Fruit fly (Drosophila melanogaster) whole organism, embryonic: Measurements from ENCODE around the gene CG14024.

Experiments used
- Abd-B ChIP-seq: fragments of 200-800 bp; sonication (Bioruptor generic); optimal IDR thresholded peaks from 2 replicates; lab custom pipeline; 2018; ENCODE audit warnings: missing biosample characterization, mild to moderate bottlenecking, missing genetic modification characterization, moderate library complexity
- Aef1 ChIP-seq: fragments of 200-800 bp; sonication (Bioruptor generic); IDR thresholded peaks from 3 replicates; pipeline ENCODE4 v1.3.6; 2022; ENCODE audit warnings: missing biosample characterization, missing genetic modification characterization
- Atf-2 ChIP-seq: fragments of 200-800 bp; sonication (Bioruptor generic); optimal IDR thresholded peaks from 2 replicates; lab custom pipeline; 2016; ENCODE audit warnings: missing biosample characterization, missing genetic modification characterization
- Blimp-1 ChIP-seq: fragments of 200-800 bp; sonication (Bioruptor generic); optimal IDR thresholded peaks from 3 replicates; lab custom pipeline; 2018; ENCODE audit warnings: missing biosample characterization, missing genetic modification characterization, mild to moderate bottlenecking, moderate library complexity, missing genetic modification reagents
- CG13123 ChIP-seq: fragments of 200-800 bp; sonication (Bioruptor generic); optimal IDR thresholded peaks from 2 replicates; lab custom pipeline; 2016; ENCODE audit warnings: missing biosample characterization, missing genetic modification characterization
- CG1529 ChIP-seq: fragments of 200-800 bp; sonication (Bioruptor generic); optimal IDR thresholded peaks from 3 replicates; lab custom pipeline; 2018; ENCODE audit warnings: missing biosample characterization, missing genetic modification characterization
- CG18476 ChIP-seq: fragments of 200-800 bp; sonication (Bioruptor generic); optimal IDR thresholded peaks from 2 replicates; lab custom pipeline; 2016; ENCODE audit warnings: missing biosample characterization, mild to moderate bottlenecking, missing genetic modification characterization
- CG31441 ChIP-seq: fragments of 200-800 bp; sonication (Bioruptor generic); IDR thresholded peaks from 2 replicates; pipeline ENCODE4 v1.3.6; 2022; ENCODE audit warnings: missing biosample characterization, missing genetic modification characterization
- CG32772 ChIP-seq: fragments of 200-800 bp; sonication (Bioruptor generic); IDR thresholded peaks from 2 replicates; pipeline ENCODE4 v1.3.6; 2022; ENCODE audit warnings: missing biosample characterization, missing genetic modification characterization
- CG5180 ChIP-seq: fragments of 200-800 bp; sonication (Bioruptor generic); optimal IDR thresholded peaks from 3 replicates; lab custom pipeline; 2017; ENCODE audit warnings: missing biosample characterization, missing genetic modification characterization, mild to moderate bottlenecking, moderate library complexity, missing genetic modification reagents
- CG6791 ChIP-seq: fragments of 200-800 bp; sonication (Bioruptor generic); IDR thresholded peaks from 3 replicates; pipeline ENCODE4 v1.3.6; 2022; ENCODE audit warnings: missing biosample characterization, missing genetic modification characterization; ENCODE audit not compliant: partially characterized antibody
- CG7372 ChIP-seq: fragments of 200-800 bp; sonication (Bioruptor generic); IDR thresholded peaks from 2 replicates; pipeline ENCODE4 v1.3.6; 2022; ENCODE audit warnings: missing biosample characterization, missing genetic modification characterization
- CG7556 ChIP-seq: fragments of 200-800 bp; sonication (Bioruptor generic); optimal IDR thresholded peaks from 2 replicates; lab custom pipeline; 2017; ENCODE audit warnings: missing biosample characterization, mild to moderate bottlenecking, missing genetic modification characterization
- CG8359 ChIP-seq: fragments of 200-800 bp; sonication (Bioruptor generic); optimal IDR thresholded peaks from 2 replicates; lab custom pipeline; 2017; ENCODE audit warnings: missing biosample characterization, mild to moderate bottlenecking, missing genetic modification characterization, borderline replicate concordance
- CG9932 ChIP-seq: fragments of 200-800 bp; sonication (Bioruptor generic); IDR thresholded peaks from 2 replicates; pipeline ENCODE4 v1.3.6; 2022; ENCODE audit warnings: missing biosample characterization, missing genetic modification characterization
- CHES-1-like ChIP-seq: fragments of 200-800 bp; sonication (Bioruptor generic); optimal IDR thresholded peaks from 2 replicates; lab custom pipeline; 2016; ENCODE audit warnings: missing biosample characterization, missing genetic modification characterization
- Camta ChIP-seq: fragments of 200-800 bp; sonication (Bioruptor generic); optimal IDR thresholded peaks from 2 replicates; lab custom pipeline; 2016; ENCODE audit warnings: missing biosample characterization, missing genetic modification characterization
- CoRest ChIP-seq: fragments of 200-800 bp; sonication (Bioruptor generic); optimal IDR thresholded peaks from 3 replicates; lab custom pipeline; 2018; ENCODE audit warnings: missing biosample characterization, mild to moderate bottlenecking, missing genetic modification characterization, moderate library complexity
- Hr78 ChIP-seq, 2 experiments: fragments of 200-800 bp in 1 of 2; fragments of >200 bp in 1 of 2; sonication (Bioruptor generic) in 1 of 2; optimal IDR thresholded peaks; 2 replicates each; lab custom pipeline; 2017 to 2019; ENCODE audit warnings: missing biosample characterization in 2 of 2, missing genetic modification characterization in 2 of 2, mild to moderate bottlenecking in 1 of 2, moderate library complexity in 1 of 2
- Med ChIP-seq: fragments of 200-800 bp; sonication (Bioruptor generic); peaks from one replicate; lab custom pipeline; 2016; ENCODE audit warnings: missing biosample characterization, missing genetic modification characterization, mild to moderate bottlenecking, inconsistent platforms, moderate library complexity
- Nf-YB ChIP-seq: fragments of 200-800 bp; sonication (Bioruptor generic); optimal IDR thresholded peaks from 3 replicates; lab custom pipeline; 2019; ENCODE audit warnings: missing biosample characterization, mild to moderate bottlenecking, missing genetic modification characterization, moderate library complexity
- Pdp1 ChIP-seq, 2 experiments: fragments of 200-800 bp; sonication (Bioruptor generic); optimal IDR thresholded peaks; 3 replicates each; lab custom pipeline; 2016; ENCODE audit warnings: missing biosample characterization in 2 of 2, missing genetic modification characterization in 2 of 2, mild to moderate bottlenecking in 1 of 2, moderate library complexity in 1 of 2
- Rfx ChIP-seq: fragments of 200-800 bp; sonication (Bioruptor generic); IDR thresholded peaks from 2 replicates; pipeline ENCODE4 v1.3.6; 2022; ENCODE audit warnings: missing biosample characterization, missing genetic modification characterization
- Six4 ChIP-seq: fragments of 200-800 bp; sonication (Bioruptor generic); optimal IDR thresholded peaks from 2 replicates; lab custom pipeline; 2016; ENCODE audit warnings: missing biosample characterization, missing genetic modification characterization
- ab ChIP-seq: fragments of 200-800 bp; sonication (Bioruptor generic); optimal IDR thresholded peaks from 2 replicates; lab custom pipeline; 2016; ENCODE audit warnings: missing biosample characterization, missing genetic modification characterization
- cg ChIP-seq: fragments of 200-800 bp; sonication (Bioruptor generic); optimal IDR thresholded peaks from 3 replicates; lab custom pipeline; 2019; ENCODE audit warnings: missing biosample characterization, mild to moderate bottlenecking, missing genetic modification characterization, moderate library complexity
- corto ChIP-seq: fragments of 200-800 bp; sonication (Bioruptor generic); optimal IDR thresholded peaks from 2 replicates; lab custom pipeline; 2016; ENCODE audit warnings: missing biosample characterization, mild to moderate bottlenecking, missing genetic modification characterization, moderate library complexity
- ewg ChIP-seq: fragments of 200-800 bp; sonication (Bioruptor generic); optimal IDR thresholded peaks from 3 replicates; lab custom pipeline; 2017; ENCODE audit warnings: mild to moderate bottlenecking, missing biosample characterization, missing genetic modification reagents, missing genetic modification characterization
- fd96Cb ChIP-seq: fragments of 200-800 bp; sonication (Bioruptor generic); optimal IDR thresholded peaks from 2 replicates; lab custom pipeline; 2018; ENCODE audit warnings: missing biosample characterization, mild to moderate bottlenecking, missing genetic modification characterization, moderate library complexity
- gro ChIP-seq: fragments of 200-800 bp; sonication (Bioruptor generic); optimal IDR thresholded peaks from 2 replicates; lab custom pipeline; 2016; ENCODE audit warnings: missing biosample characterization, missing genetic modification characterization
- hkb ChIP-seq, 2 experiments: fragments of 200-800 bp in 1 of 2; fragments of >200 bp in 1 of 2; sonication (Bioruptor generic) in 1 of 2; IDR thresholded peaks in 1 of 2; optimal IDR thresholded peaks in 1 of 2; 2 replicates each; pipeline versions ENCODE4 v1.3.6 to Lab custom; 2017 to 2022; ENCODE audit warnings: missing biosample characterization in 1 of 2, missing genetic modification characterization in 1 of 2
- ind ChIP-seq: fragments of 200-800 bp; sonication (Bioruptor generic); optimal IDR thresholded peaks from 3 replicates; lab custom pipeline; 2016; ENCODE audit warnings: missing biosample characterization, missing genetic modification characterization
- lbe ChIP-seq: fragments of 200-800 bp; sonication (Bioruptor generic); optimal IDR thresholded peaks from 2 replicates; lab custom pipeline; 2016; ENCODE audit warnings: missing biosample characterization, mild to moderate bottlenecking, missing genetic modification characterization
- nmo ChIP-seq: fragments of 200-800 bp; sonication (Bioruptor generic); optimal IDR thresholded peaks from 2 replicates; lab custom pipeline; 2018; ENCODE audit warnings: missing biosample characterization, mild to moderate bottlenecking, missing genetic modification characterization, moderate library complexity
- nom ChIP-seq: fragments of 200-800 bp; sonication (Bioruptor generic); optimal IDR thresholded peaks from 2 replicates; lab custom pipeline; 2017; ENCODE audit warnings: missing biosample characterization, missing genetic modification characterization, mild to moderate bottlenecking, moderate library complexity, missing genetic modification reagents
- pho ChIP-seq: fragments of 200-800 bp; sonication (Bioruptor generic); optimal IDR thresholded peaks from 2 replicates; lab custom pipeline; 2016; ENCODE audit warnings: missing biosample characterization, missing genetic modification characterization
- phol ChIP-seq: fragments of 200-800 bp; sonication (Bioruptor generic); optimal IDR thresholded peaks from 3 replicates; lab custom pipeline; 2018; ENCODE audit warnings: missing biosample characterization, mild to moderate bottlenecking, missing genetic modification characterization, moderate library complexity
- sens ChIP-seq: fragments of 200-800 bp; sonication (Bioruptor generic); peaks from one replicate; lab custom pipeline; 2016; ENCODE audit warnings: missing biosample characterization, missing genetic modification characterization
- vvl ChIP-seq: fragments of 200-800 bp; sonication (Bioruptor generic); IDR thresholded peaks from 2 replicates; pipeline ENCODE4 v1.3.6; 2022; ENCODE audit warnings: missing biosample characterization, missing genetic modification characterization
- z ChIP-seq: fragments of 200-800 bp; sonication (Bioruptor generic); IDR thresholded peaks from 3 replicates; pipeline ENCODE4 v1.3.6; 2022; ENCODE audit warnings: missing biosample characterization, missing genetic modification characterization

Gene CG14024

DNA sequence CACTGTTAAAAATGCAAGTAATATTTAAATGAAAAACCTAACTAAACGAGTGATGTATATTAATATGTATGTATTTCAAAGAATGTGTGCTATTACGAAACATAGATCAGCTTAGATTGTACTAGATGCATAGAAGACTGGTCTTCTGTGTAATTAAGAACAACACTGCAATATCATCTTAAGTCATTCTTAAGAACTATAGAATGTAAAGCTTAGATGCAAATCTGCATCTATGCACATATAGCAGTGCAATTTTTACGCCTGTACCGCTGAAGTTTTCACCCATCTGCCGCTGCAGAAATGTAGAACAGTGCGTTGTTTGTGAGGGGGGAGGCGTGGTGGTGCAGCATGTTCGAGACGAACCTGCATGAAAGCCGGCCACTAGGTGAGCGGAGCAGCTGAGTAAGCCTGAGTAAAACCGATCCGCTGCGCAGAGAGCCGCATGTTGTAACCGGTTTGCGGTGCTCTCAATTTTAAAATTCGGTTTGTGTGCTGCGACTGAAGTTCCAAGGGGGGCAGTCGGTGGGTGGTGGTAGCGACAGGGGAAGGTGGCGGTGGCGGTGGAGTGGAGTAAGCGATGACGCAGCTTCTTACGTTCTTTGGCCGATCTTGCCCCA is 17.9 kb downstream of the CG14024 start (continued):
- TF ChIP-seq Aef1 (GFP tag; lab: Robert Waterston, UW) (no peak), CG6791 (no peak), CG31441 (GFP tag; lab: Robert Waterston, UW) (peak; percentile 55; the same call in 1 of the 2 replicates), z (GFP tag; lab: Robert Waterston, UW) (no peak), CG32772 (GFP tag; lab: Robert Waterston, UW) (no peak), Six4 (GFP tag; lab: Kevin White, UChicago) (no peak), ab (no peak), ewg (GFP tag; lab: Kevin White, UChicago) (no peak), Abd-B (GFP tag; lab: Kevin White, UChicago) (no peak), Atf-2 (GFP tag; lab: Kevin White, UChicago) (no peak), CG1529 (GFP tag; lab: Kevin White, UChicago) (peak; percentile 40), Rfx (GFP tag; lab: Robert Waterston, UW) (no peak), gro (no peak), pho (GFP tag; lab: Kevin White, UChicago) (no peak), nmo (GFP tag; lab: Kevin White, UChicago) (peak; percentile 59), ind (GFP tag; lab: Kevin White, UChicago) (no peak), phol (tag; lab: Kevin White, UChicago) (peak; percentile 69), CG13123 (GFP tag; lab: Kevin White, UChicago) (no peak), fd96Cb (tag; lab: Kevin White, UChicago) (peak; percentile 51), CG9932 (GFP tag; lab: Robert Waterston, UW) (no peak), vvl (GFP tag; lab: Robert Waterston, UW) (no peak), CoRest (tag; lab: Kevin White, UChicago) (peak; percentile 35), CHES-1-like (GFP tag; lab: Kevin White, UChicago) (no peak)
- TF ChIP-seq, all 482 proteins: peak for 76

DNA sequence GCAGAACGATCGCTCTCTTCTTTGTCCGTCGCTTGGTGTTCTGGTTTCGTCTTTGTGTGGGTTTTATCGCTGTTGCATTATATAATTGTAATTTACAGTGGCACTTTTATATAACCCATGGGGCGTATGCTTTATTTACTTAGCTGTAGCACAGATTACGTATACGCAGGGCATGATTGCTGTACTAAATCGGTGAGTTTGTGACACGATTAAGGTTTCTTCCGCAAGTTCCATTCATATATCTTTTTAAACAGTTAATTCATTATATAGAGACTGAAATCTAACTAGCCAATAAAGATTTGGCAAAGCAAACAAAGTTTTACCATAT is 19.5 kb downstream of the CG14024 start:
- peak; percentile 37 for TF ChIP-seq sens (GFP tag; lab: Kevin White, UChicago)
- TF ChIP-seq Pdp1 (GFP tag; optimal IDR thresholded peaks at IDR 0.05; lab: Kevin White, UChicago): peak in 1 of 2 experiments; percentile 94
- TF ChIP-seq Camta (GFP tag; lab: Kevin White, UChicago): no peak
- peak; percentile 54 for TF ChIP-seq CG18476 (GFP tag; lab: Kevin White, UChicago)
- peak; percentile 2 for TF ChIP-seq Med (GFP tag; lab: Kevin White, UChicago)
- TF ChIP-seq lbe: peak; percentile 59
- peak; percentile 72 for TF ChIP-seq CG7372
- peak; percentile 39 for TF ChIP-seq CG5180 (GFP tag; lab: Kevin White, UChicago)
- TF ChIP-seq CG8359: peak; percentile 26
- no peak for TF ChIP-seq Nf-YB

DNA sequence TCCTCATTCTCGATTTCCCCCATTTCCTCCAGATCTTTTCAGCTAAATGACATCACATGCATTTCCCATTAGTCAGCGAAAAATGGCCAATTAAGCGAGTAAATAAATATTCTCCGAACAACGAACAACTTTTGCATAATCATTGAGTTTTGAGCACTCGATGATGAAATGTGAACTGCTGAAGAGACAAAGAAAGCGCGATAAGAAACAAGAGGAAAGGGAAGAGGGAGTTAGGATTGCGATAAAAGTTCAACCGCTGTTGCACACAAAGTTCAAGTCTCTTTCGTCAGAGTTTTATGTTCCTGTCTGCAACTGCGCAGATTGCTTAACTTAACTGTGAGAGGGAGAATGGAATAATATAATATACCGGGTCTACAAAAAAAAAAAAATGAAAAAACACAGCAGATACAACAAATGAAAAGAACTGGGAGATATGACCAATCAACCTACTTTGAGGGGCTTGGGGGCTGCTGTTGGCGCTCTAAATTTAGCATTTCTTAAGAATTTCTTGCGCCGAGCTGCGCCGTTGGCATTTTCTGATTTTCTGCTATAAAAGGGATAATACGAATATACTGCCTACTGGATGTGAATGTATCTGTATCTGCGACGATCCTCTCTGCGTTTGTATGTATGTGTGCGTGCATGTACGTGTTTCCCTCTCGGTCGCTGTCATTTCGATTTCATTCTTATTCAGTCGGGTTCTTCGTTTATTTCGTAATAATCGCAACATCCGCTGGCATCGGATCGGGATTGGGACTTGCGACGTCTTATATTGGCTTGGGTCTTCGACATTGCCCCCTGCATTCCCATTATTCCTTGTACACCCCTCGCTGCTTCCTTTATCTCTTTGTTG is 20.1 kb downstream of the CG14024 start:
- TF ChIP-seq Blimp-1 (GFP tag; lab: Kevin White, UChicago) (peak; percentile 8), Hr78 (GFP tag; optimal IDR thresholded peaks at IDR 0.05; lab: Kevin White, UChicago) (peak in 1 of 2 experiments; percentile 48), corto (GFP tag; lab: Kevin White, UChicago) (peak; percentile 26), CG7556 (GFP tag; lab: Kevin White, UChicago) (no peak), hkb (optimal IDR thresholded peaks at IDR 0.05; lab: Kevin White, UChicago) (peak; percentile 21), hkb (GFP tag; IDR thresholded peaks at IDR 0.05; lab: Robert Waterston, UW) (no peak), vvl (GFP tag; lab: Robert Waterston, UW) (no peak), nom (peak; percentile 76), cg (peak; percentile 10)
